Worm (Caenorhabditis elegans): ENCODE measurements around the gene vha-5.

vha-5 gene

ce11 chrIV:8317800-8318199 lies 14.0 kb downstream of the vha-5 start:
- no peak for TF ChIP-seq pha-4 (tag; optimal IDR thresholded peaks at IDR 0.05)
- TF ChIP-seq ceh-27 (GFP tag; optimal IDR thresholded peaks at IDR 0.05), result no peak
- TF ChIP-seq snpc-1.3 (tag; optimal IDR thresholded peaks at IDR 0.05; ENCODE audit: insufficient read depth), result no peak
- no peak for TF ChIP-seq rec-8 (tag; optimal IDR thresholded peaks at IDR 0.05)
- no peak for TF ChIP-seq tbp1 (GFP tag; optimal IDR thresholded peaks at IDR 0.05)

- no peak for TF ChIP-seq F55B11.4 (tag; optimal IDR thresholded peaks at IDR 0.05; ENCODE audit: borderline replicate concordance, insufficient read depth)
- no peak for TF ChIP-seq somi-1 (GFP tag; optimal IDR thresholded peaks at IDR 0.05)
- no peak for TF ChIP-seq chd-7 (tag; optimal IDR thresholded peaks at IDR 0.05)
- no peak for TF ChIP-seq ZK185.1 (tag; optimal IDR thresholded peaks at IDR 0.05; ENCODE audit: poor library complexity, severe bottlenecking)
- TF ChIP-seq tbp1 (GFP tag; optimal IDR thresholded peaks at IDR 0.05), result no peak
- TF ChIP-seq ztf-26 (tag; optimal IDR thresholded peaks at IDR 0.05), result no peak
- no peak for TF ChIP-seq repo-1 (tag; optimal IDR thresholded peaks at IDR 0.05)
- TF ChIP-seq nhr-80 (tag; optimal IDR thresholded peaks at IDR 0.05), result no peak
- TF ChIP-seq ztf-28 (GFP tag; IDR thresholded peaks at IDR 0.05), result no peak
- no peak for TF ChIP-seq efl-1 (GFP tag; optimal IDR thresholded peaks at IDR 0.05)
Measured at ce11 chrIV:8318799-8319198, 15.0 kb downstream of the vha-5 start.

DNA sequence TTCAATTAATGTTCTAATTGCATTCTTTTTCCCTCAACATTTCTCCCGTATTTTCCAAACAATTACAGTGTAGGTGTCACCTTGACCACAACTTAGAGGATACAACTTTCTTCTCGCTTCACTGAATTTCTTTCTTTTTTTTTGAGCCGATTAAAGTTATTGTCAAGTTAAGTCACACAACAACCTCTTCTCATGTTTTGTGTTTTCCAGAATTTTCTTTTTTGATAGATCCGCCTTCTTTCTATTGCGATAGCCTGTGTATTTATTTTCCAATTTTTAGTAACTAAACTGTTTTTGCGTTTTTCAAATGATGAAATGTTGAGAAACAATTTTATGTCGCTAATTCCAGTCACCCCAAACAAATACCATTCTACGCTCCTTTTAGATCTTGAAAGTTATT lies 21.9 kb downstream of the vha-5 start, which contains the start of gene F35H10.3:
F35H10.3 (plus strand) TSS at position 301 of the 400 bp plus-strand sequence.
- no peak for TF ChIP-seq nhr-179 (tag; optimal IDR thresholded peaks at IDR 0.05)

DNA sequence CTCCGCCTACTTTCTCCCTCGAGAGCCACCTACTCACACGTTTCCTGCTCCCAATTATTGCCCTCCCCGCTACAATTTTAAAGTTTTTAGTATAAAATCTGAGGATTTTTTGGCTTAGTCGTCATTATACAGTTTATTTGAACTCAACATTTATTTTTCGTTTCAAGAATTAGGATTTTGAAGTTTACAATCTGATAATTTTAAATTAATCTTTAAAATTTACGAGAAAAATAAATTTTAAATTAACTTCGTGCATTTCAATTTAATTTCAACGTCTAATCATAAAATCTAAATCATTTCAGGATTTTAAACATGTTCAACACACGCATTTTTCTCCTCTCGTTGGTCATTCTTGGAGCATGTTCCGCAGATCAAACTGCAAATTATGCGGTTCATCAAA lies 25.1 kb downstream of the vha-5 start, which contains the start of gene F35H10.2:
F35H10.2 (plus strand) TSS at position 301 of the 400 bp plus-strand sequence.
- TF ChIP-seq nhr-27 (tag; optimal IDR thresholded peaks at IDR 0.05) (no peak), nhr-120 (GFP tag; IDR thresholded peaks at IDR 0.05) (no peak), ceh-91 (GFP tag; IDR thresholded peaks at IDR 0.05) (no peak), nhr-179 (tag; optimal IDR thresholded peaks at IDR 0.05) (no peak), rpc-1 (optimal IDR thresholded peaks at IDR 0.05) (no peak), rpc-1 (tag; optimal IDR thresholded peaks at IDR 0.05) (no peak)

- no peak for TF ChIP-seq madf-8 (GFP tag; conservative IDR thresholded peaks at IDR 0.05)
- TF ChIP-seq nhr-90 (tag; optimal IDR thresholded peaks at IDR 0.05), result no peak
- TF ChIP-seq F39B2.1 (GFP tag; IDR thresholded peaks at IDR 0.05), result no peak
- TF ChIP-seq F55B11.4 (tag; optimal IDR thresholded peaks at IDR 0.05; ENCODE audit: borderline replicate concordance, insufficient read depth), result no peak
- no peak for TF ChIP-seq madf-10 (tag; optimal IDR thresholded peaks at IDR 0.05)
- no peak for TF ChIP-seq ceh-79 (tag; optimal IDR thresholded peaks at IDR 0.05)
- TF ChIP-seq hmg-1.2 (GFP tag; IDR thresholded peaks at IDR 0.05), result no peak
- no peak for TF ChIP-seq unc-62 (GFP tag; optimal IDR thresholded peaks at IDR 0.05)
- no peak for TF ChIP-seq F57C9.4 (tag; optimal IDR thresholded peaks at IDR 0.05)
- no peak for TF ChIP-seq nfyb-1 (GFP tag; IDR thresholded peaks at IDR 0.05)
- TF ChIP-seq snpc-1.1 (tag; optimal IDR thresholded peaks at IDR 0.05; ENCODE audit: insufficient read depth), result no peak
- no peak for TF ChIP-seq bed-2 (GFP tag; IDR thresholded peaks at IDR 0.05)
- no peak for TF ChIP-seq fkh-3 (tag; optimal IDR thresholded peaks at IDR 0.05)
- no peak for TF ChIP-seq hlh-26 (GFP tag; conservative IDR thresholded peaks at IDR 0.05)
- TF ChIP-seq ztf-3 (GFP tag; optimal IDR thresholded peaks at IDR 0.05), result no peak
- TF ChIP-seq rpc-1 (optimal IDR thresholded peaks at IDR 0.05), result no peak
- TF ChIP-seq rpc-1 (tag; optimal IDR thresholded peaks at IDR 0.05), result no peak
- no peak for TF ChIP-seq lin-35 (GFP tag; optimal IDR thresholded peaks at IDR 0.05)
- no peak for TF ChIP-seq cebp-2 (GFP tag; IDR thresholded peaks at IDR 0.05)
- TF ChIP-seq ztf-28 (GFP tag; IDR thresholded peaks at IDR 0.05), result no peak
Measured at ce11 chrIV:8332526-8332925, 28.8 kb downstream of the vha-5 start, which contains the start of gene lys-10. Gene lys-10, plus strand, starts transcription at chrIV:8332826.

Data from whole organism, young adult.